Fruit fly (Drosophila melanogaster) whole organism, prepupa: ENCODE measurements around the gene mRpL13.

ENCODE experiments used
- Blimp-1 ChIP-seq: fragments of 200-800 bp; sonication (Bioruptor generic); optimal IDR thresholded peaks from 3 replicates; lab custom pipeline; 2017; ENCODE audit warnings: missing biosample characterization, missing genetic modification characterization, mild to moderate bottlenecking, moderate library complexity, missing genetic modification reagents
- CG10631 ChIP-seq: fragments of 200-800 bp; sonication (Bioruptor generic); optimal IDR thresholded peaks from 2 replicates; lab custom pipeline; 2016; ENCODE audit warnings: missing biosample characterization, missing genetic modification characterization
- CG11762 ChIP-seq: fragments of 200-800 bp; sonication (Bioruptor generic); optimal IDR thresholded peaks from 3 replicates; lab custom pipeline; 2016; ENCODE audit warnings: missing biosample characterization, missing genetic modification characterization; ENCODE audit not compliant: insufficient read depth
- CG16779 ChIP-seq: fragments of 200-800 bp; sonication (Bioruptor generic); optimal IDR thresholded peaks from 3 replicates; lab custom pipeline; 2017; ENCODE audit warnings: missing biosample characterization, mild to moderate bottlenecking, missing genetic modification characterization
- CG31627 ChIP-seq: fragments of 200-800 bp; sonication (Bioruptor generic); optimal IDR thresholded peaks from 3 replicates; lab custom pipeline; 2016; ENCODE audit warnings: missing biosample characterization, missing genetic modification characterization
- CG34406 ChIP-seq: fragments of 200-800 bp; sonication (Bioruptor generic); optimal IDR thresholded peaks from 3 replicates; lab custom pipeline; 2016; ENCODE audit warnings: missing biosample characterization, missing genetic modification characterization
- CG3919 ChIP-seq: fragments of 200-800 bp; sonication (Bioruptor generic); optimal IDR thresholded peaks from 3 replicates; lab custom pipeline; 2016; ENCODE audit warnings: missing biosample characterization, missing genetic modification characterization
- CG6163 ChIP-seq: fragments of 200-800 bp; sonication (Bioruptor generic); IDR thresholded peaks from 3 replicates; pipeline ENCODE4 v1.3.6; 2022; ENCODE audit warnings: missing biosample characterization, missing genetic modification characterization
- CG6808 ChIP-seq: fragments of 200-800 bp; sonication (Bioruptor generic); optimal IDR thresholded peaks from 3 replicates; lab custom pipeline; 2017; ENCODE audit warnings: missing biosample characterization, missing genetic modification characterization, mild to moderate bottlenecking, moderate library complexity, missing genetic modification reagents
- CG7368 ChIP-seq: fragments of 200-800 bp; sonication (Bioruptor generic); optimal IDR thresholded peaks from 3 replicates; lab custom pipeline; 2016; ENCODE audit warnings: missing biosample characterization, missing genetic modification characterization
- CG8119 ChIP-seq: fragments of 200-800 bp; sonication (Bioruptor generic); IDR thresholded peaks from 3 replicates; pipeline ENCODE4 v1.3.6; 2022; ENCODE audit warnings: missing biosample characterization, missing genetic modification characterization
- CG8632 ChIP-seq: fragments of 200-800 bp; sonication (Bioruptor generic); optimal IDR thresholded peaks from 3 replicates; lab custom pipeline; 2016; ENCODE audit warnings: missing biosample characterization, missing genetic modification characterization
- CG9139 ChIP-seq: fragments of 200-800 bp; sonication (Bioruptor generic); optimal IDR thresholded peaks from 3 replicates; lab custom pipeline; 2017; ENCODE audit warnings: missing biosample characterization, mild to moderate bottlenecking, missing genetic modification characterization
- Eip75B ChIP-seq: fragments of 200-800 bp; sonication (Bioruptor generic); optimal IDR thresholded peaks from 3 replicates; lab custom pipeline; 2016; ENCODE audit warnings: missing biosample characterization, missing genetic modification characterization
- Eip93F ChIP-seq: fragments of 200-800 bp; sonication (Bioruptor generic); optimal IDR thresholded peaks from 2 replicates; lab custom pipeline; 2016; ENCODE audit warnings: missing biosample characterization, mild to moderate bottlenecking, missing genetic modification characterization
- Ets21C ChIP-seq: fragments of 200-800 bp; sonication (Bioruptor generic); optimal IDR thresholded peaks from 3 replicates; lab custom pipeline; 2016; ENCODE audit warnings: missing biosample characterization, missing genetic modification characterization
- Gug ChIP-seq: fragments of 200-800 bp; sonication (Bioruptor generic); IDR thresholded peaks from 2 replicates; pipeline ENCODE4 v1.3.6; 2022; ENCODE audit warnings: missing biosample characterization, missing genetic modification characterization
- Hr38 ChIP-seq: sonication (Bioruptor generic); optimal IDR thresholded peaks from 2 replicates; lab custom pipeline; 2016; ENCODE audit warnings: missing biosample characterization, missing genetic modification characterization
- Lpt ChIP-seq: fragments of 200-800 bp; sonication (Bioruptor generic); optimal IDR thresholded peaks from 3 replicates; lab custom pipeline; 2016; ENCODE audit warnings: missing biosample characterization, missing genetic modification characterization
- Met ChIP-seq: fragments of 200-800 bp; sonication (Bioruptor generic); optimal IDR thresholded peaks from 3 replicates; lab custom pipeline; 2016; ENCODE audit warnings: missing biosample characterization, missing genetic modification characterization
- OdsH ChIP-seq: fragments of 200-800 bp; sonication (Bioruptor generic); optimal IDR thresholded peaks from 3 replicates; lab custom pipeline; 2016; ENCODE audit warnings: missing biosample characterization, missing genetic modification characterization
- Sox102F ChIP-seq: fragments of 200-800 bp; sonication (Bioruptor generic); optimal IDR thresholded peaks from 2 replicates; lab custom pipeline; 2016; ENCODE audit warnings: missing biosample characterization, mild to moderate bottlenecking, missing genetic modification characterization
- Sox14 ChIP-seq: fragments of 200-800 bp; sonication (Bioruptor generic); optimal IDR thresholded peaks from 3 replicates; lab custom pipeline; 2016; ENCODE audit warnings: missing biosample characterization, missing genetic modification characterization
- Sox15 ChIP-seq: fragments of 200-800 bp; sonication (Bioruptor generic); optimal IDR thresholded peaks from 3 replicates; lab custom pipeline; 2016; ENCODE audit warnings: missing biosample characterization, missing genetic modification characterization
- cyc ChIP-seq: fragments of 200-800 bp; sonication (Bioruptor generic); optimal IDR thresholded peaks from 3 replicates; lab custom pipeline; 2016; ENCODE audit warnings: missing biosample characterization, missing genetic modification characterization
- dac ChIP-seq: fragments of 200-800 bp; sonication (Bioruptor generic); optimal IDR thresholded peaks from 2 replicates; lab custom pipeline; 2017; ENCODE audit warnings: missing biosample characterization, mild to moderate bottlenecking, missing genetic modification characterization
- esn ChIP-seq: fragments of 200-800 bp; sonication (Bioruptor generic); optimal IDR thresholded peaks from 2 replicates; lab custom pipeline; 2016; ENCODE audit warnings: missing biosample characterization, mild to moderate bottlenecking, missing genetic modification characterization, moderate library complexity
- fd59A ChIP-seq: fragments of 200-800 bp; sonication (Bioruptor generic); optimal IDR thresholded peaks from 2 replicates; lab custom pipeline; 2017; ENCODE audit warnings: missing biosample characterization, mild to moderate bottlenecking, missing genetic modification characterization, missing genetic modification reagents
- fkh ChIP-seq: fragments of 200-800 bp; sonication (Bioruptor generic); optimal IDR thresholded peaks from 3 replicates; lab custom pipeline; 2017; ENCODE audit warnings: missing biosample characterization, mild to moderate bottlenecking, missing genetic modification characterization, moderate library complexity
- net ChIP-seq: fragments of 200-800 bp; sonication (Bioruptor generic); optimal IDR thresholded peaks from 3 replicates; lab custom pipeline; 2016; ENCODE audit warnings: missing biosample characterization, missing genetic modification characterization
- pdm3 ChIP-seq: fragments of 200-800 bp; sonication (Bioruptor generic); optimal IDR thresholded peaks from 3 replicates; lab custom pipeline; 2016; ENCODE audit warnings: missing biosample characterization, missing genetic modification characterization
- salr ChIP-seq, 2 experiments: fragments of 200-800 bp; sonication (Bioruptor generic); optimal IDR thresholded peaks; 3 replicates each; lab custom pipeline; 2016 to 2018; ENCODE audit warnings: missing biosample characterization in 2 of 2, missing genetic modification characterization in 2 of 2, mild to moderate bottlenecking in 1 of 2
- ss ChIP-seq, 2 experiments: fragments of 200-800 bp; sonication (Bioruptor generic); optimal IDR thresholded peaks; 2 replicates in 1 of 2; 3 replicates in 1 of 2; lab custom pipeline; 2017 to 2018; ENCODE audit warnings: mild to moderate bottlenecking in 2 of 2, missing biosample characterization in 2 of 2, missing genetic modification characterization in 2 of 2, moderate library complexity in 1 of 2
- svp ChIP-seq: fragments of 200-800 bp; sonication (Bioruptor generic); peaks from one replicate; lab custom pipeline; 2016; ENCODE audit warnings: missing biosample characterization, missing genetic modification characterization
- vri ChIP-seq: fragments of 200-800 bp; sonication (Bioruptor generic); optimal IDR thresholded peaks from 3 replicates; lab custom pipeline; 2016; ENCODE audit warnings: missing biosample characterization, mild to moderate bottlenecking, missing genetic modification characterization

The mRpL13 gene

dm6 chr2L:18823243-18823803 lies 35.7 kb downstream of the mRpL13 start, which contains the start of gene Ugt36D1 (continued):
- TF ChIP-seq Met (GFP tag; lab: Kevin White, UChicago) (no peak), pdm3 (GFP tag; lab: Kevin White, UChicago) (no peak), Blimp-1 (GFP tag; lab: Kevin White, UChicago) (peak; percentile 92), dac (GFP tag; lab: Kevin White, UChicago) (no peak), fkh (GFP tag; lab: Kevin White, UChicago) (no peak), CG16779 (tag; lab: Kevin White, UChicago) (no peak), Ets21C (GFP tag; lab: Kevin White, UChicago) (no peak), Sox102F (GFP tag; lab: Kevin White, UChicago) (peak; percentile 4), CG7368 (GFP tag; lab: Kevin White, UChicago) (no peak), CG9139 (GFP tag; lab: Kevin White, UChicago) (no peak), Lpt (GFP tag; lab: Kevin White, UChicago) (no peak), CG11762 (GFP tag; lab: Kevin White, UChicago) (no peak), CG34406 (GFP tag; lab: Kevin White, UChicago) (no peak), OdsH (GFP tag; lab: Kevin White, UChicago) (no peak), svp (GFP tag; lab: Kevin White, UChicago) (peak; percentile 82), Sox14 (no peak), esn (GFP tag; lab: Kevin White, UChicago) (peak; percentile 22), CG6163 (peak; percentile 50; the same call in 2 of the 3 replicates), Eip93F (peak; percentile 55), cyc (GFP tag; lab: Kevin White, UChicago) (no peak), CG8119 (GFP tag; lab: Robert Waterston, UW) (no peak), fd59A (GFP tag; lab: Kevin White, UChicago) (no peak), net (GFP tag; lab: Kevin White, UChicago) (no peak)
- TF ChIP-seq, all 60 proteins: peak for 17

DNA sequence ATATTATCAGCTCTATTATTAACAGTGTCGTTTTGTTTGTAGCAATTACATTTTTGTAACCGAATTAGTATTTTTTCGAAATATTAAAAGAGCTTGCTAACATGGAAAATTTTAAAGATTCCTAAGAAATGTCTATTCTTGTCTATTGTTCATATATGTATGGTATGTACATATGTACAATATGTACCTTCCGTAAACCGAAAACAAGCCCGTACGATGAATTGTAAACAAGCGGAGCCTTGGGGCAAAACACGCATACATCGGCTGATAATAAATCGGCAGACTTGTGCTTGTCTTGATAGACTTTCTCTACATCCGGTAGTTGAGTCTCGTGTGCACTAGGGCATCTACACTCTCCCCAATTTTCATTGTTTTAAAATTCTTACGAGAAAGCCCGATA lies 36.2 kb downstream of the mRpL13 start:
- TF ChIP-seq Sox102F (GFP tag; lab: Kevin White, UChicago) (no peak), fkh (GFP tag; lab: Kevin White, UChicago) (peak; percentile 73), CG8632 (GFP tag; lab: Kevin White, UChicago) (peak; percentile 3)

dm6 chr2L:18819044-18819443 lies 40.0 kb downstream of the mRpL13 start, which contains the start of gene Ugt36F1:
Gene Ugt36F1 (plus strand): TSS chr2L:18819344.
- TF ChIP-seq CG34406 (GFP tag; lab: Kevin White, UChicago) (no peak), Eip75B (GFP tag; lab: Kevin White, UChicago) (no peak), dac (GFP tag; lab: Kevin White, UChicago) (no peak), Gug (GFP tag; lab: Robert Waterston, UW) (no peak), Ets21C (GFP tag; lab: Kevin White, UChicago) (no peak), CG31627 (no peak), CG16779 (tag; lab: Kevin White, UChicago) (no peak), Lpt (GFP tag; lab: Kevin White, UChicago) (no peak), CG7368 (GFP tag; lab: Kevin White, UChicago) (no peak), CG3919 (no peak), vri (GFP tag; lab: Kevin White, UChicago) (no peak), CG8119 (GFP tag; lab: Robert Waterston, UW) (no peak), Sox15 (GFP tag; lab: Kevin White, UChicago) (no peak), CG9139 (GFP tag; lab: Kevin White, UChicago) (no peak), ss (GFP tag; optimal IDR thresholded peaks at IDR 0.05; lab: Kevin White, UChicago) (no peak), CG8632 (GFP tag; lab: Kevin White, UChicago) (no peak), cyc (GFP tag; lab: Kevin White, UChicago) (no peak), CG6808 (GFP tag; lab: Kevin White, UChicago) (no peak), Hr38 (GFP tag; lab: Kevin White, UChicago) (no peak)
- TF ChIP-seq, all 60 proteins: peak for 0

DNA sequence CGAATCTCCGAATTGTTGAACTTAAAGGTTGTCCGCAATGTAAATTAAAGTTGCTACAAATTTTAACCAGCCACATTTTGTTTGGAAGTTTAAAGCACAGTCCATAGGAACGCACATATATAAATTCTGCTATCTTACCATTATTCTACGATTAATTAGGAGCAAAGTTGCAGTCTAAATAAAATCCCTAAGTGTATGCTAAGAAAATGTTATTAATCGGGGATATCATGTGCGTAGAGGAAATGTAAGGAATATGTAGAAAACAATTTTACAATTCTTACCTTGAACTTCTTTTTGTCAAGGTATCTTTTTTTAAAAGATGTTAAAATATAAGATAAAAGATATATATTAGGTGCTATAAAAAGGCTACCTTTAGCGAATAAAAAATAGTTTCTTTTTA lies 40.7 kb downstream of the mRpL13 start:
- TF ChIP-seq svp (GFP tag; lab: Kevin White, UChicago) (peak; percentile 17), CG10631 (GFP tag; lab: Kevin White, UChicago) (no peak), salr (GFP tag; optimal IDR thresholded peaks at IDR 0.05; lab: Kevin White, UChicago) (no peak)
